Worm (Caenorhabditis elegans) whole organism, mixed stage, embryonic: Measurements from ENCODE around the gene sri-62.

Experiments used
- lin-13 ChIP-seq: fragments of 150-350 bp; optimal IDR thresholded peaks from 2 replicates; lab custom pipeline; 2014; ENCODE audit warnings: missing biosample characterization, missing genetic modification characterization
- nhr-28 ChIP-seq: fragments of 150-350 bp; optimal IDR thresholded peaks from 2 replicates; lab custom pipeline; 2014; ENCODE audit warnings: missing biosample characterization, missing genetic modification characterization
- sptf-1 ChIP-seq: sonication (generic microtip); optimal IDR thresholded peaks from 2 replicates; lab custom pipeline; 2017; ENCODE audit warnings: mild to moderate bottlenecking, missing genetic modification characterization, moderate library complexity, missing compliant biosample characterization
- zip-8 ChIP-seq: fragments of 150-350 bp; optimal IDR thresholded peaks from 2 replicates; lab custom pipeline; 2014; ENCODE audit warnings: missing biosample characterization, missing genetic modification characterization
- ztf-11 ChIP-seq: fragments of 150-350 bp; optimal IDR thresholded peaks from 2 replicates; lab custom pipeline; 2014; ENCODE audit warnings: missing biosample characterization, missing genetic modification characterization

DNA sequence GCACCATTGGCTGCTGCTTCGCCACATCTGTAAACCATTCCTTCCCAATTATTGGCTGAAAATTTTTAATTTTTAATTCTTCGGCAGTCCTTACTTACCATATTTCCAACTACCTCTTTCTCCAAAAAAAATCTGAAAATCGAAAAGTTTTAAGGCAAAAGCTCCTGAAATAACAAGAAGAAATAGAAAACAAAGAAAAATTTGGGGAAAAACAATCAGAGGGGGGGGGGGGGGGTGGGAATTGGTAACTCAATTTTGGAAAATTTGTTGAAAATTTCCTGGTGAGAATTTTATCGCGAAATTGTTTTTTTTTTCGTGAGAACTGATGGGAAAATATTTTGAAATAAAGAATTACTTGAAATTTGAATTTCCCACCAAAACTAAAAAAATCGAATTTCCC lies 5.8 kb downstream of the sri-62 start, which contains the start of gene set-11:
- no peak for TF ChIP-seq lin-13 (tag; lab: Kevin White, UChicago)
- no peak for TF ChIP-seq ztf-11 (tag; lab: Kevin White, UChicago)
- no peak for TF ChIP-seq sptf-1
- TF ChIP-seq zip-8 (tag; lab: Kevin White, UChicago), result no peak
- TF ChIP-seq nhr-28 (tag; lab: Kevin White, UChicago), result no peak
